Fruit fly (Drosophila melanogaster) ovary, adult (tissue): ENCODE data around the gene CG44774.

Source experiments
- CG17801 ChIP-seq: fragments of 200-800 bp; optimal IDR thresholded peaks from 2 replicates; lab custom pipeline; 2019; ENCODE audit warnings: missing biosample characterization, mild to moderate bottlenecking, missing genetic modification characterization, moderate library complexity; ENCODE audit not compliant: partially characterized antibody

The CG44774 gene

DNA sequence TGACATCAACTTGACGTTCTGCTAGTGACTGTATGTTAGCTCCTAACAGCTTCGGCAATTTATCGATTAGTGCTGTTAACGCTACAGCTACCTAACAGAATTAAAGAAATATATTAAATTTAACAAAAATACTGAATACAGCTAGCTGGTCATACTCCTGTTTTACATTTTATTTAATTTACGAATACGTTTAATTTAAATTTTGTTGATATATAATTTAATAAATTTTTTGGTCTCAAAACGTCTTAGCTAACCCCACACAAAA is at the start of gene CG44774:
TSS of gene CG44774 (minus strand) at position 34 of the 265 bp plus-strand sequence.
- TF ChIP-seq CG17801 (GFP tag; lab: Kevin White, UChicago) = no peak

DNA sequence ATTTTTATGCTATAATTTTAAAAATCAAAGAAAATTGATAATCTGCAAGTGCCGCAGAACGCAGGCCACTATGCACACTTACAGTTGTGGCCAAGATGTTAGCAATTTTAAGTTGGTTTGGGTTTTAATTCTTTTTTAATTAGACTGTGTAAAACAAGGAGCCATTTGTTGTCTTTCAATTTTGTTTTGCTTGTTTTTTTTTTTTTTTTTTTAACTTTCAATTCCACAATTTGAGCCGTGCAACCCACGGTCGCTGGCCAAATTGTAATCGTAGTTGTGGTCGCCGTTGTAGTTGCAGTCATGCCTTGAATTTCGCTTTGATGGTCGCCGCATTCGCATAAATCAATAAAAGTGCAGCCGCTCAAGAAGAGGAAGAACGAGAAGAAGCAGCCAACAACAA is 47.5 kb upstream of the CG44774 start:
- TF ChIP-seq CG17801 (GFP tag; lab: Kevin White, UChicago) = no peak

dm6 chrX:4983218-4983617 is 45.3 kb upstream of the CG44774 start:
- no peak for TF ChIP-seq CG17801 (GFP tag; lab: Kevin White, UChicago)

DNA sequence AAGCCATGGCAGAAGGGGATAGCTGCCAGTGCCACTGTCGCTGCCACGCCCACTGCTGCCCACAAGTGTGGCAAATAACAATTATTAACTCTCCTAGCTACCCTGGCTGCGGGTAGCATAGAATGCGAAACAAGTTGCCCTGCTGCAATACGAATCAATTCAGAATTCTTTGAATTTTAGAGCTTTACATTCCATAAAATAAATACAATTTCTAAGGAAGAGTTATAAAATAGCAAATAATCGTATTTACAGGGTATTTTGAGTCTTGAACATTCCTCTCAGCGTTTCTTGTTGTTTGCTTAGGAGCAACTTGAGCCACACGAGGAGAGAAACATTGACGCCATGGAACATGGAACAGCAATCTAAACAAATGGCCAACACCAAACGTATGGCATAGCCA is 44.5 kb upstream of the CG44774 start:
- TF ChIP-seq CG17801 (GFP tag; lab: Kevin White, UChicago) = no peak

dm6 chrX:4969926-4970325 is 32.0 kb upstream of the CG44774 start:
- TF ChIP-seq CG17801 (GFP tag; lab: Kevin White, UChicago) = no peak

dm6 chrX:4965673-4966072 is 27.8 kb upstream of the CG44774 start:
- TF ChIP-seq CG17801 (GFP tag; lab: Kevin White, UChicago) = no peak

dm6 chrX:4962964-4963363 is 25.1 kb upstream of the CG44774 start:
- no peak for TF ChIP-seq CG17801 (GFP tag; lab: Kevin White, UChicago)

dm6 chrX:4961028-4961427 is 23.1 kb upstream of the CG44774 start, which contains the start of gene CG15468:
TSS of gene CG15468 (minus strand) at chrX:4961128.
- TF ChIP-seq CG17801 (GFP tag; lab: Kevin White, UChicago) = no peak

DNA sequence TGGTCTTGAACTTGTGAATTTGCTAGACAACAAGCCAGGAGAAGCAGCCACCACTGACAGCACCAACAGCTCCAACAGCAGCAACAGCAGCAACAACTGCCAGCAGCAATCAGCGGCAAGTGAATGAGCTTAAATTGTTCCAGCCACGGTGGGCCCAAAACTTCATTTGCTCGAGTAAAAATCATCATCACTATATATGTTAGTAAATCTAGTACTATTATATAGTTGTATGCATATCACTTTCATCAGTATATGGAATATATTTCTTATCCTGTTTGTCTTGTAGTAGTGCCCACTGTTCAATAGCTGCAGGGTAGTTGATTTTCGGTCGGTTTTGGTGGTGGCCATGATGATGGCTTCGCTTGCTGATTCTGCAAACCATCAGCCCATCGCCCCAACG is 21.0 kb upstream of the CG44774 start:
- no peak for TF ChIP-seq CG17801 (GFP tag; lab: Kevin White, UChicago)

DNA sequence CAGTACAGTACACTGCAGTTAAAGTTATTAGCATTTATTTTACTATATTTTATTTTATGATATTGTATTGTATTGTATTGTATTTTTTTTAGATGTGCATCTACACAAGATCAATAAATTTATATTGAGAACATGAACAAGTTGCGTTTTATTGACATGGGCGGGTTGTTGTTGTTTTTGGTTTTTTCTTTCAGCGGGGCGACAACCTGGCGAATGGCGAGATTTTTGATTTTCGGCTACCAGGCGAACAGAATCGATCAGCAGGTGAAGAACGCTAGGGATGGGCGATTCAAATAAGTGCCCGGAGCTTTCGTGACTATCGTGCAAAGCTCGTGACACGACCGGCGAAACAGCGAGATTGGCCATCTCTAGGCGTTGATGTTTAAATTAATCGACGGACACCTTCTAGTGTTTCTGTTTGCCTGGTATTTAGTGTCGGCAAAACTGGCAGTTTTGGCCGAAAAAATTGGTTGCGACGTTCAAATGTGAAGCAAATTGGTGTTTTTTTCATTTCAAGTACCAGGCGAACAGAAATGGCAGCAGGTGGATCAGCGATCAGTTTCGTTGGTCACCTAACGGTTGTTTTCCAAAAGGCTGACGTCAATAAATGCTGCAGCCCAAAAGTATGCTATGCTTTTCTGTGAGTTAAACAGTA is 18.0 kb upstream of the CG44774 start:
- TF ChIP-seq CG17801 (GFP tag; lab: Kevin White, UChicago) = peak; percentile 37

- TF ChIP-seq CG17801 (GFP tag; lab: Kevin White, UChicago) = no peak
These were observed 5.6 kb upstream of the CG44774 start for dm6 chrX:4943505-4943904.

DNA sequence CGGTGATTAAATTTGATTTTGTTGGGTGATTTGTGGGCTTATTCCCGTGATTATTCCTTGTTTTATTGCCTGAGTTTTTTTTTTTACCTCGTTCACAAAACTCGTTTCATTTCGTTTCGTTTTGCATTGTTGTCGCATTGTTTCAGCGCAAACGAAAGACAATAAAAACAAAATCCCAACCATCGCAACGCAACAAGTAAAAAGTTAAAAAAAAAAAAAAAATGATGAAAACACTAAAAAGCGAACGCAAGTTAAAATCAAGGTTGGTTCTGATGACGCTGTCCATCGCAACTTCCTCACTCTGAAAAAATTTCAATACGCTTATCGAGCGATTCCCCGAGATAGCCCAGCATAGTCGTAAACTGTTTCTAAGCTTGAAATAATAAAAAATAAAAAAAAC is 3.6 kb upstream of the CG44774 start:
- no peak for TF ChIP-seq CG17801 (GFP tag; lab: Kevin White, UChicago)

dm6 chrX:4940527-4940926 is 2.6 kb upstream of the CG44774 start:
- no peak for TF ChIP-seq CG17801 (GFP tag; lab: Kevin White, UChicago)

DNA sequence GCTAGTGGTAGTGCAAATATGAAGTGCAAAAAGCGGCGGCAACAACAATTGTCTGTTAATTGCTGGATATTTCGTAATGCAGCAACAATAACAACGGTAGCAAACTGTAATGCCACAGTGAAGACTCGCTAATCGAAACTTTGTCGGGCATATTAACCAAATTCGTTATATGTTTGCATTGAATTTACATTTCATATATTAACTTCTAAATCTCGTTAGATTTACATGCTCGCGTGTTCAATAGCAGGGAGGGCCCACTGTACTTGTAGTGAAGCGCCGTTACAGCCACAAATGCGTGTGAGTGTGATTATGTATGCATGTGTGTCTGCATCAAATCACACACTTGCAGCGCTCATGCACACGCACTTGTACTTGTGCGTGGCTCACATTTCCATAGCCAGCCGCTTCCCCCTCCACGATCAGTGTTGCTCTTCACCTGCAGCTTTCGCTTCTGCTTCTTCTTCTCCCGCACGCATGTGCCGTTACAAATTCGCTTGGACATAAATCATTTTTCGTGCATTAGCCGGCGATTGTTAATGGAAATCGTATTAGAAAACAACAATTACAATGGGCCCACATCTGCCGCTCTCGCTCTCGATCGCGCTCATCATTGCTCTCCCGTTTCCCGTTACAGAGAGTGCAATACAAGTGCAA is 2.0 kb upstream of the CG44774 start:
- TF ChIP-seq CG17801 (GFP tag; lab: Kevin White, UChicago) = peak; percentile 97

dm6 chrX:4938986-4939385 is 1.1 kb upstream of the CG44774 start, which contains the start of gene Ptp4E:
TSS of gene Ptp4E (plus strand) at chrX:4939128.
- TF ChIP-seq CG17801 (GFP tag; lab: Kevin White, UChicago) = no peak
